Fruit fly (Drosophila melanogaster): Measurements from ENCODE around the gene heix.

heix gene

DNA sequence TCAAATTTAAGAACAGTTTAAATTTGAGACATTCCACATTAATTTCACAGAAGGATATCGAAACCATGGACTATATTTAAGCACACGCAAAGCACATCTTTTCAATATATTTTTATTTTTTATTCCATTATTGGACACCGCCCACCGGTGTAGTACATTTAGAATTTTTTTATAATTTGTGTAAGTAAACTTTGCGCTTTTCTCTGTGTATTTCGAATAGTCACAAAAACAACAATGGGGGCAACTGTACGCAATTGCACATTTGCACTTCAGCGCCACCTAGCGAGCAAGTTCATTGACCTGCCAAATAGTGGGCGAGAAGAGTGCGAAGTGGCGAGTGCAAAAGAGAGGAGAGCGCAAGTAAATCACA is 23.9 kb downstream of the heix start (continued):
- TF ChIP-seq CG6854 (GFP tag; optimal IDR thresholded peaks at IDR 0.05) (no peak), Eip93F (GFP tag; optimal IDR thresholded peaks at IDR 0.05) (no peak), CG4318 (GFP tag; optimal IDR thresholded peaks at IDR 0.05) (peak; percentile 85), CG8632 (GFP tag; optimal IDR thresholded peaks at IDR 0.05) (peak; percentile 18), achi (GFP tag; optimal IDR thresholded peaks at IDR 0.05) (peak; percentile 43), CG3919 (GFP tag; optimal IDR thresholded peaks at IDR 0.05) (peak; percentile 27), Lpt (GFP tag; optimal IDR thresholded peaks at IDR 0.05) (peak; percentile 39), Ets21C (GFP tag; optimal IDR thresholded peaks at IDR 0.05) (no peak), CG15336 (GFP tag; IDR thresholded peaks at IDR 0.05) (peak; percentile 79), esn (GFP tag; optimal IDR thresholded peaks at IDR 0.05) (peak; percentile 53), CG6808 (GFP tag; optimal IDR thresholded peaks at IDR 0.05) (peak; percentile 18), cyc (GFP tag; optimal IDR thresholded peaks at IDR 0.05) (peak; percentile 11)

DNA sequence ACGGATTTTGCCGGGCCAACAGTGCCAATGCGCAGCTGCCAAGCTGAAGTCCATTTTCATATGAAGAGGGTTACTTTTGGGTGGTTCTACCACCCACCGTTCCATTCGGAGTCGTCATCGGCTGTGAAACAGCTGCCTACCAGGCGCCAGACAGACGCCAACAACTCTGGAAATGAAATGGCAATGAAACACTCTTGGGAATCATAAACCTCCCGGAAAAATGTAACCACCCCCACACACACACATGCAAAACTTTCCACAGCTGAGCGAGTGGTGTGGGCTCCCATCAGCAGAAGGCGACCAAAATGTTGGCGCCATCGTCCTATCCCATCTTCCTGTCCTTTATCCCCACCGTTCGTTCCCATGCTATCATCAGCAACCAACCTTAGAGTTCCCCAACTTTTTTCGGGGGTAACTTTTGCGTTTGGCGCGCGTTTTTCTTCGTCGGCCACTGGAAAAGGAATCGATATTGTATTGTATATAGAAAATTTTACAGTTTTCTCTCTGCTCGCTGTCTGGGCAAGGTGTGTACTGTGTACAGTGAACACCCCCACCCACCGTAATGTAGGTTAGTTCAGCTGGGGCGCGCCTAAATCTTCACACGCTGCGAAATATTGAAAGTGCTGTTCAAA is 24.4 kb downstream of the heix start:
- no peak for TF ChIP-seq net (GFP tag; optimal IDR thresholded peaks at IDR 0.05)
- no peak for TF ChIP-seq CG6808 (GFP tag; optimal IDR thresholded peaks at IDR 0.05)

DNA sequence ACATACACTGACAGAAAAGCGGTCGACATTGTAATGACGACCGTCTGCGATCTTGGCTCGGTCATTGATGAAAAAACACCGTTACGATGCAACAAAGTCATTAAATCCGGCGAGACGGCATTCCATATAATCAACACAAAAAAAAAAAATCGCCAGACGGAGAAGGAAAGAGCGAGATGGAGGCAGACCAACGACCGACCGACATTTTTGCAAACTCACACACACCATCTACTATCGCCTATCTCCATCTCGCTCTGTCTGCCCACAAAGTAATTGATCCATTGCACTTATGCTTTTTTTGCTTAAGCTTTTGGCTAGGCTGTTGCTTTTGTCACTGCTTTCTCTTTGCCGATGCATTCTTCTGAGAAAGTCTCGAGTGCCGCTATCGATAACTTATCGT is 25.6 kb downstream of the heix start:
- peak; percentile 40 for TF ChIP-seq dsx (GFP tag; optimal IDR thresholded peaks at IDR 0.05; ENCODE audit: poor library complexity, severe bottlenecking)
- TF ChIP-seq acj6 (GFP tag; optimal IDR thresholded peaks at IDR 0.05), result no peak
- TF ChIP-seq lz (GFP tag; optimal IDR thresholded peaks at IDR 0.05), result no peak
- TF ChIP-seq vri (GFP tag; optimal IDR thresholded peaks at IDR 0.05), result no peak
- no peak for TF ChIP-seq ss (GFP tag; optimal IDR thresholded peaks at IDR 0.05)
- TF ChIP-seq dac (GFP tag; optimal IDR thresholded peaks at IDR 0.05), result peak; percentile 4
- TF ChIP-seq CG31627 (GFP tag; optimal IDR thresholded peaks at IDR 0.05), result no peak
- TF ChIP-seq CG8119 (GFP tag; IDR thresholded peaks at IDR 0.05), result peak; percentile 41; the same call in 1 of the 3 replicates
- TF ChIP-seq Hr39 (GFP tag; optimal IDR thresholded peaks at IDR 0.05), result no peak
- TF ChIP-seq esn (GFP tag; optimal IDR thresholded peaks at IDR 0.05), result peak; percentile 15
- TF ChIP-seq CG6163 (GFP tag; IDR thresholded peaks at IDR 0.05), result peak; percentile 40; the same call in 1 of the 3 replicates
- no peak for TF ChIP-seq Ets21C (GFP tag; optimal IDR thresholded peaks at IDR 0.05)
- peak; percentile 27 for TF ChIP-seq CG32006 (GFP tag; optimal IDR thresholded peaks at IDR 0.05)
- no peak for TF ChIP-seq spab (GFP tag; optimal IDR thresholded peaks at IDR 0.05)
- peak; percentile 83 for TF ChIP-seq svp (GFP tag)
- no peak for TF ChIP-seq topi (GFP tag; optimal IDR thresholded peaks at IDR 0.05)
- TF ChIP-seq Sox14 (GFP tag; optimal IDR thresholded peaks at IDR 0.05), result no peak
- no peak for TF ChIP-seq Blimp-1 (GFP tag; optimal IDR thresholded peaks at IDR 0.05)
- peak; percentile 4 for TF ChIP-seq CG6276 (GFP tag; optimal IDR thresholded peaks at IDR 0.05)
- TF ChIP-seq Lpt (GFP tag; optimal IDR thresholded peaks at IDR 0.05), result peak; percentile 12
- no peak for TF ChIP-seq Met (GFP tag; optimal IDR thresholded peaks at IDR 0.05)
- TF ChIP-seq net (GFP tag; optimal IDR thresholded peaks at IDR 0.05), result no peak
- TF ChIP-seq fd85E (GFP tag; optimal IDR thresholded peaks at IDR 0.05), result no peak
- no peak for TF ChIP-seq CG8319 (GFP tag; optimal IDR thresholded peaks at IDR 0.05)
- TF ChIP-seq eg (GFP tag; IDR thresholded peaks at IDR 0.05), result 0 out of 3 replicates have a peak, but pooled peaks have one; percentile 48
- TF ChIP-seq CG9139 (GFP tag; optimal IDR thresholded peaks at IDR 0.05), result no peak
- no peak for TF ChIP-seq salr (GFP tag; optimal IDR thresholded peaks at IDR 0.05)
- peak; percentile 4 for TF ChIP-seq CG3919 (GFP tag; optimal IDR thresholded peaks at IDR 0.05)
- TF ChIP-seq CG16779 (tag; optimal IDR thresholded peaks at IDR 0.05), result no peak
- TF ChIP-seq Sox102F (GFP tag; optimal IDR thresholded peaks at IDR 0.05), result no peak

Data from whole organism, prepupa.